Worm (Caenorhabditis elegans) whole organism, L4/young adult: ENCODE results near the gene twk-43.

Experiments used
- W03F9.2 ChIP-seq: fragments of 150-350 bp; optimal IDR thresholded peaks from 2 replicates; lab custom pipeline; 2014; ENCODE audit warnings: missing biosample characterization, missing genetic modification characterization
- dao-5 ChIP-seq: sonication (generic microtip); optimal IDR thresholded peaks from 2 replicates; lab custom pipeline; 2016; ENCODE audit warnings: missing genotype, missing genetic modification characterization, moderate library complexity, missing compliant biosample characterization
- him-1 ChIP-seq: sonication (generic microtip); optimal IDR thresholded peaks from 2 replicates; lab custom pipeline; 2016; ENCODE audit warnings: missing genotype, missing genetic modification reagents, missing genetic modification characterization, missing compliant biosample characterization

The twk-43 gene

DNA sequence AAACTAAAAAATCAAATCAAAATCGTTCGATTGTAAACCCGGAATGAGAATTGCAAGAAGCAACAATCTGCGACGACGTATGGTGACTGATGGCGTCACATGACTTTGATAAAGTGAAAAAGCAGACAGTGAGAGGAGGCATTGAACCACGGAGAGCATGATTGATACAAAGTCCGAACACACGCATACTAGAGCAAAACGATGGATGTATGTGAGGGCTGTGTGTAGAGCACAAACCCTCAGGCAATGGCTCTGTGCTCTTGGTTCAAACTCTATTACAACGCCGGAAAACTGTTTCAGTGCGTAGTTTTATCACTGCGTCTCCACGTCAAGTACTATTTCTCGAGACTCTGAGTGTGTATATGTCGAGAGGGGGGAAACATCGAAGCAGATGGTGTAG lies 56.4 kb downstream of the twk-43 start:
- TF ChIP-seq W03F9.2 = no peak
- TF ChIP-seq dao-5 (tag; lab: Kevin White, UChicago) = no peak
- no peak for TF ChIP-seq him-1 (tag; lab: Kevin White, UChicago)
